Worm (Caenorhabditis elegans) whole organism, L4 larva: ENCODE measurements around the gene msp-152.

Experiments
- D1046.2 ChIP-seq: fragments of 200-800 bp; sonication (Bioruptor generic); IDR thresholded peaks from 2 replicates; pipeline ENCODE4 v1.3.6; 2022; ENCODE audit warnings: missing genetic modification characterization, missing compliant biosample characterization
- F49E8.2 ChIP-seq: sonication (generic microtip); optimal IDR thresholded peaks from 2 replicates; lab custom pipeline; 2016; ENCODE audit warnings: missing compliant biosample characterization, mild to moderate bottlenecking, missing genetic modification characterization, borderline replicate concordance
- lsy-2 ChIP-seq, 2 experiments: fragments of 150-350 bp in 1 of 2; sonication (generic microtip) in 1 of 2; optimal IDR thresholded peaks; 2 replicates each; lab custom pipeline; 2014 to 2017; ENCODE audit warnings: missing biosample characterization in 2 of 2, missing genetic modification characterization in 2 of 2
- pqm-1 ChIP-seq: sonication (generic microtip); optimal IDR thresholded peaks from 2 replicates; lab custom pipeline; 2017; ENCODE audit warnings: missing biosample characterization, missing genetic modification characterization

- TF ChIP-seq pqm-1 (tag; lab: Kevin White, UChicago) = no peak
- no peak for TF ChIP-seq lsy-2 (tag; optimal IDR thresholded peaks at IDR 0.05; lab: Kevin White, UChicago)
- TF ChIP-seq D1046.2 (GFP tag; lab: Robert Waterston, UW) = no peak
- no peak for TF ChIP-seq F49E8.2 (tag; lab: Kevin White, UChicago)
Measured at ce11 chrII:4905331-4905730, 27.5 kb upstream of the msp-152 start.
